Worm (Caenorhabditis elegans) whole organism, L2 larva: ENCODE data around the gene D1025.10.
"Not testable (repeated sequence)": the region's sequence is repeated elsewhere in the genome, so short reads cannot be mapped to it uniquely, and the experiment has no call there.

Source experiments
- C34F6.9 ChIP-seq: fragments of 150-350 bp; optimal IDR thresholded peaks from 2 replicates; lab custom pipeline; 2014; ENCODE audit warnings: missing biosample characterization, missing genetic modification characterization
- F13H6.1 ChIP-seq: sonication (generic microtip); optimal IDR thresholded peaks from 2 replicates; lab custom pipeline; 2016; ENCODE audit warnings: missing genetic modification characterization, missing compliant biosample characterization
- alr-1 ChIP-seq: fragments of 150-350 bp; optimal IDR thresholded peaks from 2 replicates; lab custom pipeline; 2014; ENCODE audit warnings: missing biosample characterization, missing genetic modification characterization
- aly-2 ChIP-seq: fragments of 150-350 bp; optimal IDR thresholded peaks from 2 replicates; lab custom pipeline; 2014; ENCODE audit warnings: missing biosample characterization, missing genetic modification characterization
- blmp-1 ChIP-seq: sonication (generic microtip); optimal IDR thresholded peaks from 2 replicates; lab custom pipeline; 2017; ENCODE audit warnings: missing genetic modification characterization, mild to moderate bottlenecking, missing compliant biosample characterization, antibody characterized with exemption, moderate library complexity; ENCODE audit not compliant: insufficient read depth
- ceh-16 ChIP-seq: fragments of 150-350 bp; optimal IDR thresholded peaks from 2 replicates; lab custom pipeline; 2014; ENCODE audit warnings: missing biosample characterization, missing genetic modification characterization
- ceh-82 ChIP-seq: fragments of 150-350 bp; optimal IDR thresholded peaks from 2 replicates; lab custom pipeline; 2014; ENCODE audit warnings: missing biosample characterization, missing genetic modification characterization
- dmd-4 ChIP-seq: sonication (generic microtip); optimal IDR thresholded peaks from 2 replicates; lab custom pipeline; 2017; ENCODE audit warnings: missing biosample characterization, missing genetic modification characterization
- elt-1 ChIP-seq: fragments of 150-350 bp; optimal IDR thresholded peaks from 2 replicates; lab custom pipeline; 2014; ENCODE audit warnings: missing biosample characterization, missing genetic modification characterization
- elt-3 ChIP-seq: sonication (generic microtip); optimal IDR thresholded peaks from 2 replicates; lab custom pipeline; 2017; ENCODE audit warnings: missing biosample characterization, missing genetic modification characterization
- lin-13 ChIP-seq: fragments of 150-350 bp; optimal IDR thresholded peaks from 2 replicates; lab custom pipeline; 2014; ENCODE audit warnings: missing biosample characterization, missing genetic modification reagents, missing genetic modification characterization
- lin-39 ChIP-seq: fragments of 150-350 bp; optimal IDR thresholded peaks from 2 replicates; lab custom pipeline; 2014; ENCODE audit warnings: missing biosample characterization, missing genetic modification reagents, missing genetic modification characterization
- mab-5 ChIP-seq: fragments of 150-350 bp; optimal IDR thresholded peaks from 2 replicates; lab custom pipeline; 2014; ENCODE audit warnings: missing biosample characterization, missing genetic modification characterization
- mbf-1 ChIP-seq: sonication (generic microtip); optimal IDR thresholded peaks from 2 replicates; lab custom pipeline; 2017; ENCODE audit warnings: missing biosample characterization, missing genetic modification characterization
- mdl-1 ChIP-seq, 2 experiments: fragments of 150-350 bp in 1 of 2; sonication (generic microtip) in 1 of 2; optimal IDR thresholded peaks; 2 replicates each; lab custom pipeline; 2017; ENCODE audit warnings: missing biosample characterization in 2 of 2, missing genetic modification characterization in 2 of 2
- nhr-11 ChIP-seq: fragments of 150-350 bp; optimal IDR thresholded peaks from 2 replicates; lab custom pipeline; 2014; ENCODE audit warnings: missing biosample characterization, missing genetic modification characterization
- nhr-12 ChIP-seq: fragments of 150-350 bp; optimal IDR thresholded peaks from 2 replicates; lab custom pipeline; 2014; ENCODE audit warnings: missing biosample characterization, missing genetic modification characterization
- nhr-129 ChIP-seq: fragments of 150-350 bp; optimal IDR thresholded peaks from 2 replicates; lab custom pipeline; 2014; ENCODE audit warnings: missing biosample characterization, missing genetic modification characterization
- nhr-21 ChIP-seq: fragments of 150-350 bp; optimal IDR thresholded peaks from 2 replicates; lab custom pipeline; 2014; ENCODE audit warnings: missing biosample characterization, missing genetic modification characterization
- nhr-237 ChIP-seq: fragments of 150-350 bp; optimal IDR thresholded peaks from 2 replicates; lab custom pipeline; 2014; ENCODE audit warnings: missing biosample characterization, missing genetic modification characterization
- nhr-25 ChIP-seq: fragments of 150-350 bp; sonication (generic microtip); optimal IDR thresholded peaks from 3 replicates; lab custom pipeline; 2014; ENCODE audit warnings: missing biosample characterization, missing genetic modification characterization
- sem-4 ChIP-seq: fragments of 150-350 bp; optimal IDR thresholded peaks from 2 replicates; lab custom pipeline; 2014; ENCODE audit warnings: missing biosample characterization, missing genetic modification reagents, missing genetic modification characterization
- skn-1 ChIP-seq: sonication (generic microtip); optimal IDR thresholded peaks from 2 replicates; lab custom pipeline; 2017; ENCODE audit warnings: missing biosample characterization, missing genetic modification characterization
- sma-3 ChIP-seq: sonication (generic microtip); optimal IDR thresholded peaks from 2 replicates; lab custom pipeline; 2016; ENCODE audit warnings: missing genetic modification reagents, missing genetic modification characterization, missing compliant biosample characterization
- sma-9 ChIP-seq, 2 experiments: fragments of 150-350 bp in 1 of 2; sonication (generic microtip) in 1 of 2; optimal IDR thresholded peaks; 2 replicates each; lab custom pipeline; 2014 to 2016; ENCODE audit warnings: missing genetic modification characterization in 2 of 2, mild to moderate bottlenecking in 1 of 2, missing biosample characterization in 1 of 2, missing compliant biosample characterization in 1 of 2, missing genetic modification reagents in 1 of 2, moderate library complexity in 1 of 2
- snpc-4 ChIP-seq: fragments of 150-350 bp; optimal IDR thresholded peaks from 2 replicates; lab custom pipeline; 2014; ENCODE audit warnings: missing biosample characterization, missing genetic modification characterization
- unc-39 ChIP-seq: fragments of 150-350 bp; optimal IDR thresholded peaks from 2 replicates; lab custom pipeline; 2014; ENCODE audit warnings: missing biosample characterization, missing genetic modification characterization
- unc-62 ChIP-seq: fragments of 150-350 bp; optimal IDR thresholded peaks from 2 replicates; lab custom pipeline; 2014; ENCODE audit warnings: missing biosample characterization, missing genetic modification reagents, missing genetic modification characterization
- ztf-1 ChIP-seq: fragments of 200-800 bp; sonication (Bioruptor generic); conservative IDR thresholded peaks from 2 replicates; pipeline ENCODE4 v1.3.6; 2022; ENCODE audit warnings: missing genetic modification characterization, missing compliant biosample characterization
- ztf-11 ChIP-seq: sonication (generic microtip); optimal IDR thresholded peaks from 2 replicates; lab custom pipeline; 2017; ENCODE audit warnings: missing biosample characterization, missing genetic modification characterization
- ztf-4 ChIP-seq: fragments of 150-350 bp; optimal IDR thresholded peaks from 2 replicates; lab custom pipeline; 2014; ENCODE audit warnings: missing biosample characterization, missing genetic modification characterization

The D1025.10 gene

ce11 chrX:14527559-14527958, 10.9 kb downstream of the D1025.10 start, which contains the start of gene nspc-18:
Gene nspc-18 (minus strand): TSS chrX:14527659.
- TF ChIP-seq unc-62 (GFP tag; lab: Kevin White, UChicago) (no peak), alr-1 (tag; lab: Kevin White, UChicago) (no peak), skn-1 (tag; lab: Kevin White, UChicago) (no peak), mbf-1 (tag; lab: Kevin White, UChicago) (no peak), snpc-4 (no peak), ztf-4 (tag; lab: Kevin White, UChicago) (no peak), C34F6.9 (tag; lab: Kevin White, UChicago) (no peak), dmd-4 (tag; lab: Kevin White, UChicago) (no peak), sma-3 (GFP tag; lab: Kevin White, UChicago) (no peak), mab-5 (tag; lab: Kevin White, UChicago) (no peak), blmp-1 (tag; lab: Kevin White, UChicago) (no peak), nhr-21 (tag; lab: Kevin White, UChicago) (no peak), nhr-11 (tag; lab: Kevin White, UChicago) (no peak), elt-3 (tag; lab: Kevin White, UChicago) (no peak), ceh-16 (tag; lab: Kevin White, UChicago) (no peak), mdl-1 (tag; optimal IDR thresholded peaks at IDR 0.05; lab: Kevin White, UChicago) (no peak)

- not testable (repeated sequence) for TF ChIP-seq nhr-12; nhr-237 (tag; lab: Kevin White, UChicago); dmd-4 (tag; lab: Kevin White, UChicago)
Observed at ce11 chrX:14528399-14528798, 11.7 kb downstream of the D1025.10 start, which contains the start of gene nspc-19. Gene nspc-19 (plus strand): TSS chrX:14528699.

ce11 chrX:14530107-14530506, 13.4 kb downstream of the D1025.10 start, which contains the start of gene nspc-20:
Gene nspc-20 (minus strand): TSS chrX:14530207.
- no peak for TF ChIP-seq lin-13 (GFP tag; lab: Kevin White, UChicago)
- no peak for TF ChIP-seq nhr-129 (tag; lab: Kevin White, UChicago)
- TF ChIP-seq alr-1 (tag; lab: Kevin White, UChicago) = no peak
- no peak for TF ChIP-seq ceh-16 (tag; lab: Kevin White, UChicago)
- no peak for TF ChIP-seq ztf-11
- TF ChIP-seq sma-3 (GFP tag; lab: Kevin White, UChicago) = no peak
- no peak for TF ChIP-seq aly-2 (tag; lab: Kevin White, UChicago)
- no peak for TF ChIP-seq blmp-1 (tag; lab: Kevin White, UChicago)
- no peak for TF ChIP-seq mab-5 (tag; lab: Kevin White, UChicago)
- no peak for TF ChIP-seq ceh-82
- TF ChIP-seq nhr-25 = no peak
- no peak for TF ChIP-seq lin-39 (tag; lab: Kevin White, UChicago)
- no peak for TF ChIP-seq snpc-4
- TF ChIP-seq mdl-1 (tag; optimal IDR thresholded peaks at IDR 0.05; lab: Kevin White, UChicago) = no peak

- TF ChIP-seq sma-3 (GFP tag; lab: Kevin White, UChicago) = no peak
- TF ChIP-seq ceh-82 = no peak
- no peak for TF ChIP-seq snpc-4
- no peak for TF ChIP-seq unc-39 (tag; lab: Kevin White, UChicago)
- no peak for TF ChIP-seq lin-39 (tag; lab: Kevin White, UChicago)
- no peak for TF ChIP-seq blmp-1 (tag; lab: Kevin White, UChicago)
- no peak for TF ChIP-seq skn-1 (tag; lab: Kevin White, UChicago)
- no peak for TF ChIP-seq nhr-25
- TF ChIP-seq elt-1 (tag; lab: Kevin White, UChicago) = no peak
- TF ChIP-seq mab-5 (tag; lab: Kevin White, UChicago) = no peak
- TF ChIP-seq ztf-1 (GFP tag; lab: Robert Waterston, UW) = no peak
- TF ChIP-seq ztf-4 (tag; lab: Kevin White, UChicago) = no peak
- TF ChIP-seq nhr-129 (tag; lab: Kevin White, UChicago) = no peak
- no peak for TF ChIP-seq sem-4
- TF ChIP-seq mbf-1 (tag; lab: Kevin White, UChicago) = no peak
- TF ChIP-seq F13H6.1 (tag; lab: Kevin White, UChicago) = no peak
- TF ChIP-seq ztf-11 = no peak
Observed at ce11 chrX:14534117-14534516, 17.5 kb downstream of the D1025.10 start, which contains the start of gene T24C2.5. Gene T24C2.5 (plus strand): TSS chrX:14534417.

ce11 chrX:14534596-14534995, 17.9 kb downstream of the D1025.10 start:
- peak; percentile 29 for TF ChIP-seq sma-9 (GFP tag; optimal IDR thresholded peaks at IDR 0.05; lab: Kevin White, UChicago)
- no peak for TF ChIP-seq sma-9 (tag; optimal IDR thresholded peaks at IDR 0.05; lab: Kevin White, UChicago)
- no peak for TF ChIP-seq nhr-237 (tag; lab: Kevin White, UChicago)
- TF ChIP-seq nhr-25 = no peak
- TF ChIP-seq, all 48 proteins: peak for 1
